Worm (Caenorhabditis elegans) whole organism, mixed stage, embryonic: Measurements from ENCODE around the gene F29A7.6.
A peak's percentile ranks its signal among the peaks of the same experiment; 100 is the strongest.

Source experiments
- blmp-1 ChIP-seq: fragments of 150-350 bp; optimal IDR thresholded peaks from 2 replicates; lab custom pipeline; 2014; ENCODE audit warnings: missing biosample characterization, missing genetic modification characterization
- ceh-39 ChIP-seq: fragments of 150-350 bp; optimal IDR thresholded peaks from 2 replicates; lab custom pipeline; 2014; ENCODE audit warnings: missing biosample characterization, missing genetic modification characterization
- ceh-83 ChIP-seq: fragments of 200-800 bp; sonication (Bioruptor generic); optimal IDR thresholded peaks from 2 replicates; lab custom pipeline; 2018; ENCODE audit warnings: mild to moderate bottlenecking, missing genetic modification characterization, missing compliant biosample characterization
- ces-1 ChIP-seq: fragments of 150-350 bp; optimal IDR thresholded peaks from 2 replicates; lab custom pipeline; 2014; ENCODE audit warnings: missing biosample characterization, missing genetic modification reagents, missing genetic modification characterization
- cnd-1 ChIP-seq: fragments of 200-800 bp; sonication (Bioruptor generic); optimal IDR thresholded peaks from 2 replicates; lab custom pipeline; 2018; ENCODE audit warnings: mild to moderate bottlenecking, missing genetic modification characterization, missing compliant biosample characterization
- elt-1 ChIP-seq: sonication (generic microtip); optimal IDR thresholded peaks from 2 replicates; lab custom pipeline; 2017; ENCODE audit warnings: missing genetic modification characterization, mild to moderate bottlenecking, missing compliant biosample characterization, antibody characterized with exemption, moderate library complexity, borderline replicate concordance; ENCODE audit not compliant: insufficient read depth
- elt-3 ChIP-seq: fragments of 150-350 bp; optimal IDR thresholded peaks from 2 replicates; lab custom pipeline; 2014; ENCODE audit warnings: missing biosample characterization, missing genetic modification characterization
- flh-1 ChIP-seq: fragments of 200-800 bp; sonication (Bioruptor generic); optimal IDR thresholded peaks from 2 replicates; lab custom pipeline; 2018; ENCODE audit warnings: mild to moderate bottlenecking, missing genetic modification characterization, moderate library complexity, missing compliant biosample characterization
- ham-2 ChIP-seq: fragments of 200-800 bp; sonication (Bioruptor generic); optimal IDR thresholded peaks from 2 replicates; lab custom pipeline; 2018; ENCODE audit warnings: mild to moderate bottlenecking, missing genetic modification characterization, missing compliant biosample characterization
- hlh-1 ChIP-seq: fragments of 150-350 bp; optimal IDR thresholded peaks from 2 replicates; lab custom pipeline; 2014; ENCODE audit warnings: missing biosample characterization, missing genetic modification reagents, missing genetic modification characterization
- lin-13 ChIP-seq: fragments of 150-350 bp; optimal IDR thresholded peaks from 2 replicates; lab custom pipeline; 2014; ENCODE audit warnings: missing biosample characterization, missing genetic modification characterization
- lsy-2 ChIP-seq: fragments of 150-350 bp; optimal IDR thresholded peaks from 2 replicates; lab custom pipeline; 2014; ENCODE audit warnings: missing biosample characterization, missing genetic modification characterization
- mab-5 ChIP-seq: fragments of 150-350 bp; optimal IDR thresholded peaks from 2 replicates; lab custom pipeline; 2014; ENCODE audit warnings: missing biosample characterization, missing genetic modification characterization
- mep-1 ChIP-seq: fragments of 150-350 bp; optimal IDR thresholded peaks from 2 replicates; lab custom pipeline; 2017; ENCODE audit warnings: missing biosample characterization, missing genetic modification reagents, missing genetic modification characterization, inconsistent platforms
- nhr-12 ChIP-seq: fragments of 150-350 bp; optimal IDR thresholded peaks from 2 replicates; lab custom pipeline; 2014; ENCODE audit warnings: missing biosample characterization, missing genetic modification characterization
- nhr-28 ChIP-seq: fragments of 150-350 bp; optimal IDR thresholded peaks from 2 replicates; lab custom pipeline; 2014; ENCODE audit warnings: missing biosample characterization, missing genetic modification characterization
- nhr-76 ChIP-seq: sonication (generic microtip); optimal IDR thresholded peaks from 2 replicates; lab custom pipeline; 2017; ENCODE audit warnings: missing biosample characterization, missing genetic modification characterization
- pha-4 ChIP-seq: fragments of 150-350 bp; optimal IDR thresholded peaks from 2 replicates; lab custom pipeline; 2018; ENCODE audit warnings: missing biosample characterization, missing genetic modification reagents, missing genetic modification characterization
- sem-2 ChIP-seq: fragments of 200-800 bp; sonication (Bioruptor generic); optimal IDR thresholded peaks from 2 replicates; lab custom pipeline; 2018; ENCODE audit warnings: mild to moderate bottlenecking, missing genetic modification characterization, missing compliant biosample characterization
- snpc-4 ChIP-seq: fragments of 150-350 bp; optimal IDR thresholded peaks from 2 replicates; lab custom pipeline; 2014; ENCODE audit warnings: missing biosample characterization, missing genetic modification characterization
- sptf-1 ChIP-seq: sonication (generic microtip); optimal IDR thresholded peaks from 2 replicates; lab custom pipeline; 2017; ENCODE audit warnings: mild to moderate bottlenecking, missing genetic modification characterization, moderate library complexity, missing compliant biosample characterization
- tbx-8 ChIP-seq: fragments of 200-800 bp; sonication (Bioruptor generic); optimal IDR thresholded peaks from 2 replicates; lab custom pipeline; 2018; ENCODE audit warnings: mild to moderate bottlenecking, missing genetic modification characterization, moderate library complexity, missing compliant biosample characterization
- unc-120 ChIP-seq: sonication (generic microtip); optimal IDR thresholded peaks from 2 replicates; lab custom pipeline; 2017; ENCODE audit warnings: missing genetic modification characterization, missing compliant biosample characterization; ENCODE audit not compliant: poor library complexity, severe bottlenecking
- unc-39 ChIP-seq: fragments of 150-350 bp; optimal IDR thresholded peaks from 2 replicates; lab custom pipeline; 2014; ENCODE audit warnings: missing biosample characterization, missing genetic modification characterization
- unc-62 ChIP-seq: fragments of 150-350 bp; optimal IDR thresholded peaks from 2 replicates; lab custom pipeline; 2014; ENCODE audit warnings: missing biosample characterization, missing genetic modification reagents, missing genetic modification characterization
- zip-8 ChIP-seq: fragments of 150-350 bp; optimal IDR thresholded peaks from 2 replicates; lab custom pipeline; 2014; ENCODE audit warnings: missing biosample characterization, missing genetic modification characterization
- ztf-11 ChIP-seq: fragments of 150-350 bp; optimal IDR thresholded peaks from 2 replicates; lab custom pipeline; 2014; ENCODE audit warnings: missing biosample characterization, missing genetic modification characterization

Gene F29A7.6

ce11 chrII:2780804-2781203 is 28.4 kb upstream of the F29A7.6 start:
- TF ChIP-seq nhr-76: no peak
- no peak for TF ChIP-seq sptf-1 (tag; lab: Kevin White, UChicago)
- no peak for TF ChIP-seq ztf-11
- no peak for TF ChIP-seq elt-3

ce11 chrII:2779253-2779652 is 26.8 kb upstream of the F29A7.6 start, which contains the start of gene F08D12.3:
Gene F08D12.3, plus strand, starts transcription at chrII:2779553.
- TF ChIP-seq snpc-4 (tag; lab: Kevin White, UChicago) (no peak), mab-5 (tag; lab: Kevin White, UChicago) (no peak), blmp-1 (tag; lab: Kevin White, UChicago) (no peak), pha-4 (no peak), ham-2 (GFP tag; lab: Kevin White, UChicago) (no peak), unc-62 (GFP tag; lab: Kevin White, UChicago) (no peak), unc-120 (no peak)

DNA sequence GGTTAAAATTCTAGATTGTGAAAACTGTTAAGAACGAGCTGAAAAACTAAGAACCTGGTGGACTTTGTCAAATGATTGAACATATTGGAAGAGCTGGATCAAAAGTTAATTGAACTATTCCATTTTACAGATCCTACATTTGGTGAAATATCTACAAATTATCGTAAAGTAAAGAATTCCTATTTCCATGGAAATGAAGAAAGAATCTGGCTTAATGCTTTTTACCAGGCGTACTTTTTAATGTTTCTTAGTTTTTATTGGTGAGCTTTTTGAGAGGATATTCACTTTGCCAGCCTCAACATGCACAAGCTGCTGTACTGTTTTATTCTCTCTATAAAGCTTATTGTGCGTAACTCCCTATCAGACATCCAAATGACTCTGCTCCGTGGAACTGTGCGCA is 25.4 kb upstream of the F29A7.6 start, which contains the start of gene F08D12.4:
Gene F08D12.4 (plus strand): TSS at position 301 of the 400 bp plus-strand sequence.
- no peak for TF ChIP-seq tbx-8 (GFP tag; lab: Kevin White, UChicago)

DNA sequence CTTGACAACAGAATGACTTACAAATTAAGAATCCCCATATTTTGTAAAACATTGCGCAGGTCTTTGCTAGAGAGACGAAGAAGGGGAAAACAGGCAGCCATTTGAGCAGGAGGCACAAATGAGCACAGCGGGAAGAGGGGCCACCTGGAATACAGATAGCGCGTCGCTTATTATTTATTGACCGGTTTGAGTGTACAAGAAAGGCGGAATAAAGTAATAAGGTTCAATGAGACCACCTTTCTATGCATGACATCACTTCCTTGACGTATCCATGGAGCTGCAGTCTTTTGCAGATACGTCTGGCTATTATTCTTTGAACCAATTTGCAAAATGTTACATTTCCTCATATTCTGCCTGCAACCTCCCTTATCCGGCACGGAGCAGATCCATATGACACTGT is 22.5 kb upstream of the F29A7.6 start, which contains the start of gene fbxb-111:
Gene fbxb-111 (minus strand): TSS at position 101 of the 400 bp plus-strand sequence.
- TF ChIP-seq sem-2: no peak
- no peak for TF ChIP-seq nhr-28
- TF ChIP-seq zip-8 (tag; lab: Kevin White, UChicago): no peak
- no peak for TF ChIP-seq nhr-76
- TF ChIP-seq flh-1 (GFP tag; lab: Kevin White, UChicago): no peak
- no peak for TF ChIP-seq ceh-83 (GFP tag; lab: Kevin White, UChicago)
- TF ChIP-seq mep-1 (tag; lab: Kevin White, UChicago): no peak
- no peak for TF ChIP-seq unc-39
- TF ChIP-seq cnd-1 (tag; lab: Kevin White, UChicago): no peak
- TF ChIP-seq hlh-1 (tag; lab: Kevin White, UChicago): no peak
- no peak for TF ChIP-seq snpc-4 (tag; lab: Kevin White, UChicago)
- TF ChIP-seq ztf-11: no peak
- no peak for TF ChIP-seq lsy-2 (tag; lab: Kevin White, UChicago)

- TF ChIP-seq zip-8 (tag; lab: Kevin White, UChicago) (no peak), lsy-2 (tag; lab: Kevin White, UChicago) (no peak), elt-1 (tag; lab: Kevin White, UChicago) (no peak), elt-3 (no peak), unc-62 (GFP tag; lab: Kevin White, UChicago) (no peak), nhr-12 (tag; lab: Kevin White, UChicago) (no peak), tbx-8 (GFP tag; lab: Kevin White, UChicago) (no peak), ces-1 (GFP tag; lab: Kevin White, UChicago) (no peak), ham-2 (GFP tag; lab: Kevin White, UChicago) (no peak), blmp-1 (tag; lab: Kevin White, UChicago) (no peak), mep-1 (tag; lab: Kevin White, UChicago) (no peak), ztf-11 (no peak), mab-5 (tag; lab: Kevin White, UChicago) (no peak), snpc-4 (tag; lab: Kevin White, UChicago) (no peak), ceh-83 (GFP tag; lab: Kevin White, UChicago) (no peak), sem-2 (no peak)
These were observed 21.1 kb upstream of the F29A7.6 start, which contains the start of gene sdz-9 for ce11 chrII:2773534-2773933. Gene sdz-9, minus strand, starts transcription at chrII:2773634.

ce11 chrII:2772166-2772565 is 19.8 kb upstream of the F29A7.6 start, which contains the start of gene sdz-10:
Gene sdz-10, minus strand, starts transcription at chrII:2772266.
- TF ChIP-seq blmp-1 (tag; lab: Kevin White, UChicago) (no peak), lin-13 (no peak), unc-120 (no peak), zip-8 (tag; lab: Kevin White, UChicago) (no peak), ceh-39 (tag; lab: Kevin White, UChicago) (peak; percentile 18)
- TF ChIP-seq, all 35 proteins: peak for 1

ce11 chrII:2770788-2771187 is 18.4 kb upstream of the F29A7.6 start, which contains the start of gene fbxb-105:
Gene fbxb-105, minus strand, starts transcription at chrII:2770888.
- TF ChIP-seq cnd-1 (tag; lab: Kevin White, UChicago) (peak; percentile 59), lsy-2 (tag; lab: Kevin White, UChicago) (no peak), ceh-39 (tag; lab: Kevin White, UChicago) (peak; percentile 38)
- TF ChIP-seq, all 35 proteins: peak for 2
